Fruit fly (Drosophila melanogaster) whole organism, pupa: Measurements from ENCODE around the gene Arl1.

ENCODE experiments used
- CG10348 ChIP-seq: fragments of 200-800 bp; sonication (Bioruptor generic); IDR thresholded peaks from 2 replicates; pipeline ENCODE4 v1.3.6; 2022; ENCODE audit warnings: missing biosample characterization, missing genetic modification characterization
- CG12605 ChIP-seq: fragments of 200-800 bp; sonication (Bioruptor generic); IDR thresholded peaks from 2 replicates; pipeline ENCODE4 v1.3.6; 2022; ENCODE audit warnings: missing biosample characterization, missing genetic modification characterization
- CG13204 ChIP-seq: fragments of 200-800 bp; sonication (Bioruptor generic); optimal IDR thresholded peaks from 2 replicates; lab custom pipeline; 2018; ENCODE audit warnings: missing biosample characterization, mild to moderate bottlenecking, missing genetic modification characterization, moderate library complexity
- CG14655 ChIP-seq: fragments of 200-800 bp; sonication (Bioruptor generic); optimal IDR thresholded peaks from 3 replicates; lab custom pipeline; 2017; ENCODE audit warnings: mild to moderate bottlenecking, missing biosample characterization, missing genetic modification reagents, missing genetic modification characterization
- CG15710 ChIP-seq: fragments of 200-800 bp; sonication (Bioruptor generic); optimal IDR thresholded peaks from 2 replicates; lab custom pipeline; 2018; ENCODE audit warnings: missing biosample characterization, mild to moderate bottlenecking, missing genetic modification characterization, moderate library complexity
- CG17806 ChIP-seq: fragments of 200-800 bp; sonication (Bioruptor generic); optimal IDR thresholded peaks from 2 replicates; lab custom pipeline; 2018; ENCODE audit warnings: missing biosample characterization, mild to moderate bottlenecking, missing genetic modification characterization, moderate library complexity
- CG32121 ChIP-seq: fragments of 200-800 bp; sonication (Bioruptor generic); IDR thresholded peaks from 2 replicates; pipeline ENCODE4 v1.3.6; 2022; ENCODE audit warnings: missing biosample characterization, missing genetic modification characterization
- CG34367 ChIP-seq: fragments of 200-800 bp; sonication (Bioruptor generic); optimal IDR thresholded peaks from 2 replicates; lab custom pipeline; 2018; ENCODE audit warnings: missing biosample characterization, mild to moderate bottlenecking, missing genetic modification characterization
- CG4496 ChIP-seq: fragments of 200-800 bp; sonication (Bioruptor generic); IDR thresholded peaks from 3 replicates; pipeline ENCODE4 v1.3.6; 2022; ENCODE audit warnings: missing biosample characterization, missing genetic modification characterization
- CG8159 ChIP-seq: fragments of 200-800 bp; sonication (Bioruptor generic); optimal IDR thresholded peaks from 3 replicates; lab custom pipeline; 2018; ENCODE audit warnings: missing biosample characterization, mild to moderate bottlenecking, missing genetic modification characterization, moderate library complexity
- CG8301 ChIP-seq: fragments of 200-800 bp; sonication (Bioruptor generic); optimal IDR thresholded peaks from 2 replicates; lab custom pipeline; 2018; ENCODE audit warnings: missing biosample characterization, mild to moderate bottlenecking, missing genetic modification characterization
- CG9948 ChIP-seq: fragments of 200-800 bp; sonication (Bioruptor generic); optimal IDR thresholded peaks from 2 replicates; lab custom pipeline; 2018; ENCODE audit warnings: missing biosample characterization, mild to moderate bottlenecking, missing genetic modification characterization, moderate library complexity
- D1 ChIP-seq: fragments of 200-800 bp; sonication (Bioruptor generic); optimal IDR thresholded peaks from 2 replicates; lab custom pipeline; 2018; ENCODE audit warnings: missing biosample characterization, mild to moderate bottlenecking, missing genetic modification characterization, moderate library complexity
- EcR ChIP-seq: fragments of 200-800 bp; sonication (Bioruptor generic); optimal IDR thresholded peaks from 3 replicates; lab custom pipeline; 2019; ENCODE audit warnings: missing biosample characterization, missing genetic modification characterization, mild to moderate bottlenecking, moderate library complexity, missing genetic modification reagents
- Ets98B ChIP-seq: fragments of 200-800 bp; sonication (Bioruptor generic); IDR thresholded peaks from 2 replicates; pipeline ENCODE4 v1.3.6; 2022; ENCODE audit warnings: missing biosample characterization, missing genetic modification characterization
- Pif1A ChIP-seq: fragments of 200-800 bp; sonication (Bioruptor generic); optimal IDR thresholded peaks from 3 replicates; lab custom pipeline; 2016; ENCODE audit warnings: missing biosample characterization, missing genetic modification characterization
- Pif1B ChIP-seq: fragments of 200-800 bp; sonication (Bioruptor generic); optimal IDR thresholded peaks from 3 replicates; lab custom pipeline; 2016; ENCODE audit warnings: missing biosample characterization, missing genetic modification characterization
- Snoo ChIP-seq: fragments of 200-800 bp; sonication (Bioruptor generic); optimal IDR thresholded peaks from 3 replicates; lab custom pipeline; 2017; ENCODE audit warnings: missing biosample characterization, mild to moderate bottlenecking, missing genetic modification characterization, inconsistent platforms
- fd96Ca ChIP-seq: fragments of 200-800 bp; sonication (Bioruptor generic); IDR thresholded peaks from 3 replicates; pipeline ENCODE4 v1.3.6; 2022; ENCODE audit warnings: missing biosample characterization, missing genetic modification characterization
- gl ChIP-seq: fragments of 200-800 bp; sonication (Bioruptor generic); optimal IDR thresholded peaks from 2 replicates; lab custom pipeline; 2018; ENCODE audit warnings: missing biosample characterization, mild to moderate bottlenecking, missing genetic modification characterization
- rn ChIP-seq: fragments of 200-800 bp; sonication (Bioruptor generic); IDR thresholded peaks from 2 replicates; pipeline ENCODE4 v1.3.6; 2022; ENCODE audit warnings: missing biosample characterization, missing genetic modification characterization

Gene Arl1

dm6 chr3L:16018251-16018583, 35.3 kb downstream of the Arl1 start:
- TF ChIP-seq fd96Ca (GFP tag; lab: Robert Waterston, UW): no peak
- peak; percentile 8 for TF ChIP-seq CG9948 (tag; lab: Kevin White, UChicago)
- no peak for TF ChIP-seq EcR
- no peak for TF ChIP-seq CG12605 (GFP tag; lab: Robert Waterston, UW)
- no peak for TF ChIP-seq Pif1A (GFP tag; lab: Kevin White, UChicago)
- TF ChIP-seq D1 (tag; lab: Kevin White, UChicago): no peak
- TF ChIP-seq CG15710: no peak
- peak; percentile 31 for TF ChIP-seq CG14655
- TF ChIP-seq CG17806: no peak
- TF ChIP-seq CG32121 (GFP tag; lab: Robert Waterston, UW): no peak
- no peak for TF ChIP-seq Snoo (tag; lab: Kevin White, UChicago)
- TF ChIP-seq Ets98B (GFP tag; lab: Robert Waterston, UW): no peak
- TF ChIP-seq CG8159: peak; percentile 42
- peak; percentile 30 for TF ChIP-seq CG8301 (tag; lab: Kevin White, UChicago)
- TF ChIP-seq CG13204 (GFP tag; lab: Kevin White, UChicago): no peak
- TF ChIP-seq CG34367 (tag; lab: Kevin White, UChicago): no peak
- no peak for TF ChIP-seq gl
- TF ChIP-seq rn (GFP tag; lab: Robert Waterston, UW): no peak
- TF ChIP-seq Pif1B (GFP tag; lab: Kevin White, UChicago): no peak

- TF ChIP-seq CG13204 (GFP tag; lab: Kevin White, UChicago) (peak; percentile 37), CG8159 (no peak), CG17806 (no peak), CG10348 (no peak), Pif1B (GFP tag; lab: Kevin White, UChicago) (no peak), CG4496 (GFP tag; lab: Robert Waterston, UW) (0 out of 3 replicates have a peak, but pooled peaks have one; percentile 21)
Observed at dm6 chr3L:16018721-16019120, 35.8 kb downstream of the Arl1 start.

- TF ChIP-seq rn (GFP tag; lab: Robert Waterston, UW) (no peak), CG10348 (no peak), CG12605 (GFP tag; lab: Robert Waterston, UW) (no peak), CG4496 (GFP tag; lab: Robert Waterston, UW) (no peak), EcR (no peak), Pif1A (GFP tag; lab: Kevin White, UChicago) (no peak), CG8159 (peak; percentile 33), fd96Ca (GFP tag; lab: Robert Waterston, UW) (no peak), CG14655 (peak; percentile 75), Pif1B (GFP tag; lab: Kevin White, UChicago) (no peak), CG13204 (GFP tag; lab: Kevin White, UChicago) (no peak), CG17806 (peak; percentile 6), D1 (tag; lab: Kevin White, UChicago) (no peak), CG9948 (tag; lab: Kevin White, UChicago) (peak; percentile 45), CG34367 (tag; lab: Kevin White, UChicago) (no peak), CG8301 (tag; lab: Kevin White, UChicago) (peak; percentile 59), Ets98B (GFP tag; lab: Robert Waterston, UW) (no peak), CG32121 (GFP tag; lab: Robert Waterston, UW) (no peak), Snoo (tag; lab: Kevin White, UChicago) (peak; percentile 15), CG15710 (no peak), gl (no peak)
- TF ChIP-seq, all 21 proteins: peak for 6
Observed at dm6 chr3L:16019144-16020006, 36.4 kb downstream of the Arl1 start.

- peak; percentile 60; the same call in 2 of the 3 replicates for TF ChIP-seq fd96Ca (GFP tag; lab: Robert Waterston, UW)
- TF ChIP-seq CG9948 (tag; lab: Kevin White, UChicago): peak; percentile 43
- TF ChIP-seq CG17806: peak; percentile 55
- TF ChIP-seq CG32121 (GFP tag; lab: Robert Waterston, UW): no peak
- peak; percentile 40 for TF ChIP-seq Pif1B (GFP tag; lab: Kevin White, UChicago)
- TF ChIP-seq CG4496 (GFP tag; lab: Robert Waterston, UW): peak; percentile 51; the same call in 1 of the 3 replicates
- TF ChIP-seq D1 (tag; lab: Kevin White, UChicago): no peak
- no peak for TF ChIP-seq Snoo (tag; lab: Kevin White, UChicago)
- no peak for TF ChIP-seq CG13204 (GFP tag; lab: Kevin White, UChicago)
- TF ChIP-seq EcR: no peak
- peak; percentile 66 for TF ChIP-seq CG14655
- TF ChIP-seq Pif1A (GFP tag; lab: Kevin White, UChicago): peak; percentile 61
- TF ChIP-seq CG8159: peak; percentile 58
- peak; percentile 68 for TF ChIP-seq CG8301 (tag; lab: Kevin White, UChicago)
- TF ChIP-seq CG34367 (tag; lab: Kevin White, UChicago): peak; percentile 31
- peak; percentile 40; the same call in 1 of the 2 replicates for TF ChIP-seq Ets98B (GFP tag; lab: Robert Waterston, UW)
- peak; percentile 44 for TF ChIP-seq CG15710
- TF ChIP-seq CG12605 (GFP tag; lab: Robert Waterston, UW): no peak
- TF ChIP-seq rn (GFP tag; lab: Robert Waterston, UW): no peak
- no peak for TF ChIP-seq CG10348
- TF ChIP-seq gl: no peak
- TF ChIP-seq, all 21 proteins: peak for 12
Observed at dm6 chr3L:16021064-16021683, 38.2 kb downstream of the Arl1 start.

- no peak for TF ChIP-seq CG12605 (GFP tag; lab: Robert Waterston, UW)
- no peak for TF ChIP-seq gl
- peak; percentile 19; the same call in 1 of the 2 replicates for TF ChIP-seq Ets98B (GFP tag; lab: Robert Waterston, UW)
- TF ChIP-seq CG15710: no peak
- TF ChIP-seq CG13204 (GFP tag; lab: Kevin White, UChicago): peak; percentile 76
- TF ChIP-seq Snoo (tag; lab: Kevin White, UChicago): no peak
- no peak for TF ChIP-seq EcR
- TF ChIP-seq CG32121 (GFP tag; lab: Robert Waterston, UW): no peak
Observed at dm6 chr3L:16023020-16023648, 40.2 kb downstream of the Arl1 start, which contains the start of gene Notum. Notum (plus strand) TSS chr3L:16023480.
